Fruit fly (Drosophila melanogaster) ovary, adult (tissue): ENCODE data around the gene Bet5.

ENCODE experiments used
- CG17801 ChIP-seq: fragments of 200-800 bp; optimal IDR thresholded peaks from 2 replicates; lab custom pipeline; 2019; ENCODE audit warnings: missing biosample characterization, mild to moderate bottlenecking, missing genetic modification characterization, moderate library complexity; ENCODE audit not compliant: partially characterized antibody

The Bet5 gene

dm6 chr3R:30203104-30203986 is 23.3 kb downstream of the Bet5 start:
- peak; percentile 70 for TF ChIP-seq CG17801 (GFP tag; lab: Kevin White, UChicago)

- TF ChIP-seq CG17801 (GFP tag; lab: Kevin White, UChicago): no peak
These were observed 24.1 kb downstream of the Bet5 start for dm6 chr3R:30204004-30204603.

- peak; percentile 25 for TF ChIP-seq CG17801 (GFP tag; lab: Kevin White, UChicago)
These were observed 25.9 kb downstream of the Bet5 start for dm6 chr3R:30205946-30206345.

- TF ChIP-seq CG17801 (GFP tag; lab: Kevin White, UChicago): no peak
These were observed 28.0 kb downstream of the Bet5 start for dm6 chr3R:30208011-30208410.

dm6 chr3R:30208766-30209484 is 28.9 kb downstream of the Bet5 start, which contains the start of gene RpS7:
TSS of gene RpS7 (minus strand) at chr3R:30209020.
- TF ChIP-seq CG17801 (GFP tag; lab: Kevin White, UChicago): peak; percentile 86

- TF ChIP-seq CG17801 (GFP tag; lab: Kevin White, UChicago): no peak
These were observed 29.6 kb downstream of the Bet5 start, which contains the start of gene Anp for dm6 chr3R:30209648-30210047. TSS of gene Anp (plus strand) at chr3R:30209948.

- TF ChIP-seq CG17801 (GFP tag; lab: Kevin White, UChicago): no peak
These were observed 30.5 kb downstream of the Bet5 start, which contains the start of gene CecA1 for dm6 chr3R:30210560-30210959. TSS of gene CecA1 (plus strand) at chr3R:30210874.

dm6 chr3R:30211856-30212255 is 31.8 kb downstream of the Bet5 start, which contains the start of gene CecA2:
TSS of gene CecA2 (plus strand) at chr3R:30212156.
- TF ChIP-seq CG17801 (GFP tag; lab: Kevin White, UChicago): no peak

- TF ChIP-seq CG17801 (GFP tag; lab: Kevin White, UChicago): no peak
These were observed 33.7 kb downstream of the Bet5 start, which contains the start of gene CecB for dm6 chr3R:30213697-30214096. TSS of gene CecB (minus strand) at chr3R:30213797.

dm6 chr3R:30215020-30215419 is 35.0 kb downstream of the Bet5 start:
- no peak for TF ChIP-seq CG17801 (GFP tag; lab: Kevin White, UChicago)

dm6 chr3R:30216210-30216609 is 36.2 kb downstream of the Bet5 start, which contains the start of gene CecC:
TSS of gene CecC (plus strand) at chr3R:30216484.
- no peak for TF ChIP-seq CG17801 (GFP tag; lab: Kevin White, UChicago)

- no peak for TF ChIP-seq CG17801 (GFP tag; lab: Kevin White, UChicago)
These were observed 42.2 kb downstream of the Bet5 start for dm6 chr3R:30222236-30222635.

- TF ChIP-seq CG17801 (GFP tag; lab: Kevin White, UChicago): no peak
These were observed 44.5 kb downstream of the Bet5 start for dm6 chr3R:30224577-30224976.
